Fruit fly (Drosophila melanogaster) whole organism, embryonic: Measurements from ENCODE around the gene CG42553.

Experiments used
- Bdp1 ChIP-seq: fragments of 200-800 bp; sonication (Bioruptor generic); optimal IDR thresholded peaks from 3 replicates; lab custom pipeline; 2016; ENCODE audit warnings: missing biosample characterization, missing genetic modification characterization
- CG10462 ChIP-seq: fragments of 200-800 bp; sonication (Bioruptor generic); optimal IDR thresholded peaks from 2 replicates; lab custom pipeline; 2016; ENCODE audit warnings: missing biosample characterization, missing genetic modification characterization
- CG10543 ChIP-seq: fragments of 200-800 bp; sonication (Bioruptor generic); optimal IDR thresholded peaks from 3 replicates; lab custom pipeline; 2017; ENCODE audit warnings: missing biosample characterization, mild to moderate bottlenecking, missing genetic modification characterization, moderate library complexity
- CG12942 ChIP-seq: fragments of 200-800 bp; sonication (Bioruptor generic); optimal IDR thresholded peaks from 3 replicates; lab custom pipeline; 2016; ENCODE audit warnings: missing biosample characterization, missing genetic modification characterization
- CG4360 ChIP-seq: fragments of 200-800 bp; sonication (Bioruptor generic); IDR thresholded peaks from 2 replicates; pipeline ENCODE4 v1.3.6; 2022; ENCODE audit warnings: missing biosample characterization, missing genetic modification characterization
- hbn ChIP-seq: fragments of 200-800 bp; sonication (Bioruptor generic); IDR thresholded peaks from 2 replicates; pipeline ENCODE4 v1.3.6; 2022; ENCODE audit warnings: missing biosample characterization, missing genetic modification characterization; ENCODE audit not compliant: partially characterized antibody
- ken ChIP-seq: fragments of 200-800 bp; sonication (Bioruptor generic); IDR thresholded peaks from 3 replicates; pipeline ENCODE4 v1.3.6; 2022; ENCODE audit warnings: missing biosample characterization, missing genetic modification characterization
- pum ChIP-seq: fragments of 200-800 bp; sonication (Bioruptor generic); optimal IDR thresholded peaks from 2 replicates; lab custom pipeline; 2016; ENCODE audit warnings: missing biosample characterization, missing genetic modification characterization
- ranshi ChIP-seq: fragments of 200-800 bp; sonication (Bioruptor generic); IDR thresholded peaks from 2 replicates; pipeline ENCODE4 v1.3.6; 2022; ENCODE audit warnings: missing biosample characterization, missing genetic modification characterization
- vnd ChIP-seq: fragments of 200-800 bp; sonication (Bioruptor generic); IDR thresholded peaks from 3 replicates; pipeline ENCODE4 v1.3.6; 2022; ENCODE audit warnings: missing biosample characterization, missing genetic modification characterization; ENCODE audit not compliant: partially characterized antibody

DNA sequence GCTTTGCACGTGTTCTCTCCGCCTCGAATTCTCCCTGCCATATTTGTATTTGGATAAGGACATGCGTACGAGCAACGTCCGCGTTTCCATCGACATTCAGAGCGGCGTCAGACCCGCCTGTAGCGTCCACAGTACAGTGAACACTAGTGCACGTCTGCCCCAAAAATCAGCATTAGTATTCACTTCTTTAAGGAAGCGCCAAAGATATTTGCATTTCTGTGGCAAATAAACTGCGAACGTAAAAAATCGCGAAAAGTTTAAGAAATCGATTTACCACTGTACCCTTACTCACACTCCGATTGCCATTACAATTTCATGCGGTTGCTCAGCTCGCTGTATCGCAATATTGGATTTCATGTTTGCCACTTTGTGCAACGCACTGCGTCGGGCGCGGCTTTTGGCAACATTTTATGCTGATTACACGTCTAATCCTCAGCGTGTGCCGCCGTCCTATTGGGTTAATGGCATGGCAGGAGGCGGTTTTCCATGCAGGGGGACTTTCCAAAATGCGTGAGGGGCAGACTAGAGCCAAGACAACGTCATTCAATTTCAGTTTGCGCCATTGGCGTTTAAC, 31.1 kb upstream of the CG42553 start:
- peak; percentile 71 for TF ChIP-seq CG4360
- TF ChIP-seq ranshi: peak; percentile 91
- TF ChIP-seq vnd (GFP tag; lab: Robert Waterston, UW): no peak
- peak; percentile 68 for TF ChIP-seq Bdp1 (GFP tag; lab: Kevin White, UChicago)
- peak; percentile 83 for TF ChIP-seq pum (GFP tag; lab: Kevin White, UChicago)
- no peak for TF ChIP-seq hbn
- TF ChIP-seq ken (GFP tag; lab: Robert Waterston, UW): peak; percentile 92
- TF ChIP-seq CG10543 (GFP tag; lab: Kevin White, UChicago): peak; percentile 84
- peak; percentile 63 for TF ChIP-seq CG10462 (GFP tag; lab: Kevin White, UChicago)
- peak; percentile 87 for TF ChIP-seq CG12942 (GFP tag; lab: Kevin White, UChicago)
